Fruit fly (Drosophila melanogaster) whole organism, embryonic: ENCODE results near the gene CG12115.

Experiments
- Antp ChIP-seq: fragments of 200-800 bp; sonication (Bioruptor generic); optimal IDR thresholded peaks from 3 replicates; lab custom pipeline; 2016; ENCODE audit warnings: missing biosample characterization, missing genetic modification characterization
- CG10565 ChIP-seq: fragments of 200-800 bp; sonication (Bioruptor generic); optimal IDR thresholded peaks from 3 replicates; lab custom pipeline; 2016; ENCODE audit warnings: missing biosample characterization, mild to moderate bottlenecking, missing genetic modification characterization
- CG12744 ChIP-seq: fragments of 200-800 bp; sonication (Bioruptor generic); optimal IDR thresholded peaks from 2 replicates; lab custom pipeline; 2016; ENCODE audit warnings: missing biosample characterization, missing genetic modification characterization
- CG15011 ChIP-seq: fragments of 200-800 bp; sonication (Bioruptor generic); optimal IDR thresholded peaks from 3 replicates; lab custom pipeline; 2018; ENCODE audit warnings: missing biosample characterization, mild to moderate bottlenecking, missing genetic modification characterization
- CG15514 ChIP-seq: fragments of 200-800 bp; sonication (Bioruptor generic); optimal IDR thresholded peaks from 3 replicates; lab custom pipeline; 2017; ENCODE audit warnings: missing biosample characterization, missing genetic modification characterization, mild to moderate bottlenecking, moderate library complexity, missing genetic modification reagents
- CG16815 ChIP-seq: fragments of 200-800 bp; sonication (Bioruptor generic); optimal IDR thresholded peaks from 3 replicates; lab custom pipeline; 2017; ENCODE audit warnings: missing biosample characterization, mild to moderate bottlenecking, missing genetic modification characterization
- CG31224 ChIP-seq: fragments of 200-800 bp; sonication (Bioruptor generic); IDR thresholded peaks from 2 replicates; pipeline ENCODE4 v1.3.6; 2022; ENCODE audit warnings: missing biosample characterization, missing genetic modification characterization
- CG3407 ChIP-seq: fragments of 200-800 bp; sonication (Bioruptor generic); optimal IDR thresholded peaks from 2 replicates; lab custom pipeline; 2018; ENCODE audit warnings: missing biosample characterization, mild to moderate bottlenecking, missing genetic modification characterization
- CG3838 ChIP-seq: fragments of 200-800 bp; sonication (Bioruptor generic); optimal IDR thresholded peaks from 3 replicates; lab custom pipeline; 2016; ENCODE audit warnings: missing biosample characterization, missing genetic modification characterization
- CG4282 ChIP-seq: fragments of 200-800 bp; sonication (Bioruptor generic); optimal IDR thresholded peaks from 2 replicates; lab custom pipeline; 2016; ENCODE audit warnings: missing biosample characterization, missing genetic modification characterization
- CG4424 ChIP-seq: fragments of 200-800 bp; sonication (Bioruptor generic); optimal IDR thresholded peaks from 3 replicates; lab custom pipeline; 2016; ENCODE audit warnings: missing biosample characterization, missing genetic modification characterization
- CG6175 ChIP-seq: fragments of 200-800 bp; sonication (Bioruptor generic); IDR thresholded peaks from 3 replicates; pipeline ENCODE4 v1.3.6; 2022; ENCODE audit warnings: missing biosample characterization, missing genetic modification characterization
- CG7556 ChIP-seq: fragments of 200-800 bp; sonication (Bioruptor generic); optimal IDR thresholded peaks from 2 replicates; lab custom pipeline; 2017; ENCODE audit warnings: missing biosample characterization, mild to moderate bottlenecking, missing genetic modification characterization
- CG7963 ChIP-seq: fragments of 200-800 bp; sonication (Bioruptor generic); IDR thresholded peaks from 3 replicates; pipeline ENCODE4 v1.3.6; 2022; ENCODE audit warnings: missing biosample characterization, missing genetic modification characterization; ENCODE audit not compliant: partially characterized antibody
- CG8290 ChIP-seq, 3 experiments: fragments of 200-800 bp; sonication (Bioruptor generic); optimal IDR thresholded peaks; 2 replicates each; lab custom pipeline; 2016 to 2019; ENCODE audit warnings: missing biosample characterization in 3 of 3, missing genetic modification characterization in 3 of 3, mild to moderate bottlenecking in 2 of 3, moderate library complexity in 1 of 3
- CG8388 ChIP-seq: fragments of 200-800 bp; sonication (Bioruptor generic); optimal IDR thresholded peaks from 2 replicates; lab custom pipeline; 2019; ENCODE audit warnings: missing biosample characterization, mild to moderate bottlenecking, missing genetic modification characterization, moderate library complexity
- CG9797 ChIP-seq: fragments of 200-800 bp; sonication (Bioruptor generic); optimal IDR thresholded peaks from 3 replicates; lab custom pipeline; 2018; ENCODE audit warnings: missing biosample characterization, mild to moderate bottlenecking, missing genetic modification characterization
- Dek ChIP-seq: fragments of 200-800 bp; sonication (Bioruptor generic); optimal IDR thresholded peaks from 3 replicates; lab custom pipeline; 2019; ENCODE audit warnings: missing biosample characterization, mild to moderate bottlenecking, missing genetic modification characterization, moderate library complexity
- Dip3 ChIP-seq: fragments of 200-800 bp; sonication (Bioruptor generic); optimal IDR thresholded peaks from 3 replicates; lab custom pipeline; 2016; ENCODE audit warnings: missing biosample characterization, missing genetic modification characterization
- Gug ChIP-seq: fragments of 200-800 bp; sonication (Bioruptor generic); IDR thresholded peaks from 4 replicates; pipeline ENCODE4 v1.3.6; 2022; ENCODE audit warnings: missing biosample characterization, missing genetic modification characterization
- MTF-1 ChIP-seq: fragments of 200-800 bp; sonication (Bioruptor generic); optimal IDR thresholded peaks from 2 replicates; lab custom pipeline; 2018; ENCODE audit warnings: missing biosample characterization, mild to moderate bottlenecking, missing genetic modification characterization, borderline replicate concordance
- Oaz ChIP-seq: fragments of 200-800 bp; sonication (Bioruptor generic); IDR thresholded peaks from 2 replicates; pipeline ENCODE4 v1.3.6; 2022; ENCODE audit warnings: missing biosample characterization, missing genetic modification characterization
- Opbp ChIP-seq: fragments of 200-800 bp; sonication (Bioruptor generic); IDR thresholded peaks from 3 replicates; pipeline ENCODE4 v1.3.6; 2022; ENCODE audit warnings: missing biosample characterization, missing genetic modification characterization; ENCODE audit not compliant: partially characterized antibody
- Poxn ChIP-seq: fragments of 200-800 bp; sonication (Bioruptor generic); IDR thresholded peaks from 2 replicates; pipeline ENCODE4 v1.3.6; 2022; ENCODE audit warnings: missing biosample characterization, missing genetic modification characterization
- Ptx1 ChIP-seq: fragments of 200-800 bp; sonication (Bioruptor generic); IDR thresholded peaks from 2 replicates; pipeline ENCODE4 v1.3.6; 2022; ENCODE audit warnings: missing biosample characterization, missing genetic modification characterization
- Rx ChIP-seq: fragments of 200-800 bp; sonication (Bioruptor generic); IDR thresholded peaks from 2 replicates; pipeline ENCODE4 v1.3.6; 2022; ENCODE audit warnings: missing biosample characterization, missing genetic modification characterization
- Sox102F ChIP-seq: fragments of 200-800 bp; sonication (Bioruptor generic); optimal IDR thresholded peaks from 2 replicates; lab custom pipeline; 2018; ENCODE audit warnings: missing biosample characterization, mild to moderate bottlenecking, missing genetic modification characterization, moderate library complexity
- Tbp ChIP-seq: fragments of >200 bp; optimal IDR thresholded peaks from 2 replicates; lab custom pipeline; 2018; ENCODE audit warnings: missing biosample characterization, missing genetic modification characterization
- YL-1 ChIP-seq: fragments of 200-800 bp; sonication (Bioruptor generic); optimal IDR thresholded peaks from 3 replicates; lab custom pipeline; 2017; ENCODE audit warnings: missing biosample characterization, mild to moderate bottlenecking, missing genetic modification characterization
- bowl ChIP-seq: fragments of 200-800 bp; sonication (Bioruptor generic); IDR thresholded peaks from 2 replicates; pipeline ENCODE4 v1.3.6; 2022; ENCODE audit warnings: missing biosample characterization, missing genetic modification characterization
- chinmo ChIP-seq: fragments of 200-800 bp; sonication (Bioruptor generic); IDR thresholded peaks from 4 replicates; pipeline ENCODE4 v1.3.6; 2022; ENCODE audit warnings: missing biosample characterization, missing genetic modification characterization; ENCODE audit not compliant: partially characterized antibody
- crc ChIP-seq: fragments of 200-800 bp; sonication (Bioruptor generic); optimal IDR thresholded peaks from 2 replicates; lab custom pipeline; 2016; ENCODE audit warnings: missing biosample characterization, missing genetic modification characterization
- dm ChIP-seq: fragments of 200-800 bp; sonication (Bioruptor generic); optimal IDR thresholded peaks from 3 replicates; lab custom pipeline; 2016; ENCODE audit warnings: missing biosample characterization, missing genetic modification characterization
- dmrt11E ChIP-seq: fragments of 200-800 bp; sonication (Bioruptor generic); optimal IDR thresholded peaks from 3 replicates; lab custom pipeline; 2018; ENCODE audit warnings: missing biosample characterization, mild to moderate bottlenecking, missing genetic modification characterization, moderate library complexity
- exex ChIP-seq: fragments of 200-800 bp; sonication (Bioruptor generic); optimal IDR thresholded peaks from 4 replicates; lab custom pipeline; 2018; ENCODE audit warnings: missing biosample characterization, mild to moderate bottlenecking, missing genetic modification characterization, moderate library complexity
- eyg ChIP-seq: fragments of 200-800 bp; sonication (Bioruptor generic); optimal IDR thresholded peaks from 3 replicates; lab custom pipeline; 2016; ENCODE audit warnings: missing biosample characterization, missing genetic modification characterization
- fru ChIP-seq: fragments of >200 bp; optimal IDR thresholded peaks from 2 replicates; lab custom pipeline; 2017
- gcm ChIP-seq: fragments of 200-800 bp; sonication (Bioruptor generic); optimal IDR thresholded peaks from 2 replicates; lab custom pipeline; 2019; ENCODE audit warnings: missing biosample characterization, mild to moderate bottlenecking, missing genetic modification characterization, moderate library complexity
- gsb-n ChIP-seq: fragments of 200-800 bp; sonication (Bioruptor generic); optimal IDR thresholded peaks from 3 replicates; lab custom pipeline; 2018; ENCODE audit warnings: missing biosample characterization, mild to moderate bottlenecking, missing genetic modification characterization
- ham ChIP-seq: fragments of 200-800 bp; sonication (Bioruptor generic); IDR thresholded peaks from 2 replicates; pipeline ENCODE4 v1.3.6; 2022; ENCODE audit warnings: missing biosample characterization, missing genetic modification characterization
- hth ChIP-seq: fragments of >200 bp; optimal IDR thresholded peaks from 2 replicates; lab custom pipeline; 2017; ENCODE audit warnings: inconsistent platforms
- ind ChIP-seq: fragments of 200-800 bp; sonication (Bioruptor generic); optimal IDR thresholded peaks from 3 replicates; lab custom pipeline; 2016; ENCODE audit warnings: missing biosample characterization, missing genetic modification characterization
- jumu ChIP-seq: fragments of 200-800 bp; sonication (Bioruptor generic); optimal IDR thresholded peaks from 3 replicates; lab custom pipeline; 2016; ENCODE audit warnings: missing biosample characterization, missing genetic modification characterization
- mirr ChIP-seq: fragments of 200-800 bp; sonication (Bioruptor generic); optimal IDR thresholded peaks from 3 replicates; lab custom pipeline; 2018; ENCODE audit warnings: missing biosample characterization, mild to moderate bottlenecking, missing genetic modification characterization
- nmo ChIP-seq: fragments of 200-800 bp; sonication (Bioruptor generic); optimal IDR thresholded peaks from 2 replicates; lab custom pipeline; 2018; ENCODE audit warnings: missing biosample characterization, mild to moderate bottlenecking, missing genetic modification characterization, moderate library complexity
- pfk ChIP-seq: fragments of 200-800 bp; sonication (Bioruptor generic); optimal IDR thresholded peaks from 2 replicates; lab custom pipeline; 2018; ENCODE audit warnings: missing biosample characterization, mild to moderate bottlenecking, missing genetic modification characterization, moderate library complexity
- phol ChIP-seq: fragments of 200-800 bp; sonication (Bioruptor generic); optimal IDR thresholded peaks from 3 replicates; lab custom pipeline; 2018; ENCODE audit warnings: missing biosample characterization, mild to moderate bottlenecking, missing genetic modification characterization, moderate library complexity
- pum ChIP-seq: fragments of 200-800 bp; sonication (Bioruptor generic); optimal IDR thresholded peaks from 2 replicates; lab custom pipeline; 2016; ENCODE audit warnings: missing biosample characterization, missing genetic modification characterization
- sqz ChIP-seq: fragments of 200-800 bp; sonication (Bioruptor generic); optimal IDR thresholded peaks from 3 replicates; lab custom pipeline; 2018; ENCODE audit warnings: missing biosample characterization, mild to moderate bottlenecking, missing genetic modification characterization
- unc-4 ChIP-seq: fragments of 200-800 bp; sonication (Bioruptor generic); IDR thresholded peaks from 2 replicates; pipeline ENCODE4 v1.3.6; 2022; ENCODE audit warnings: missing biosample characterization, missing genetic modification characterization; ENCODE audit not compliant: partially characterized antibody
- wdn ChIP-seq: fragments of 200-800 bp; sonication (Bioruptor generic); IDR thresholded peaks from 2 replicates; pipeline ENCODE4 v1.3.6; 2022; ENCODE audit warnings: missing biosample characterization, missing genetic modification characterization

Gene CG12115

dm6 chrX:9156388-9156823 is 34.0 kb downstream of the CG12115 start, which contains the start of gene His3.3B (continued):
- TF ChIP-seq CG7963 (GFP tag; lab: Robert Waterston, UW) = no peak
- no peak for TF ChIP-seq CG8388 (GFP tag; lab: Kevin White, UChicago)
- no peak for TF ChIP-seq Dek (tag; lab: Kevin White, UChicago)
- peak; percentile 44 for TF ChIP-seq CG9797 (GFP tag; lab: Kevin White, UChicago)
- no peak for TF ChIP-seq CG12744
- 0 out of 4 replicates have a peak, but pooled peaks have one; percentile 51 for TF ChIP-seq chinmo (GFP tag; lab: Robert Waterston, UW)
- TF ChIP-seq Gug (GFP tag; lab: Robert Waterston, UW) = no peak
- TF ChIP-seq CG16815 (GFP tag; lab: Kevin White, UChicago) = no peak
- TF ChIP-seq crc (GFP tag; lab: Kevin White, UChicago) = no peak
- TF ChIP-seq CG6175 (GFP tag; lab: Robert Waterston, UW) = no peak
- no peak for TF ChIP-seq CG8290 (GFP tag; optimal IDR thresholded peaks at IDR 0.05; lab: Kevin White, UChicago)
- TF ChIP-seq CG8290 (tag; optimal IDR thresholded peaks at IDR 0.05; lab: Kevin White, UChicago) = peak in 1 of 2 experiments; percentile 48
- TF ChIP-seq jumu (GFP tag; lab: Kevin White, UChicago) = no peak
- no peak for TF ChIP-seq CG10565 (GFP tag; lab: Kevin White, UChicago)
- TF ChIP-seq dm = no peak
- no peak for TF ChIP-seq CG3838 (GFP tag; lab: Kevin White, UChicago)
- TF ChIP-seq CG4424 (GFP tag; lab: Kevin White, UChicago) = peak; percentile 5
- TF ChIP-seq ham (GFP tag; lab: Robert Waterston, UW) = no peak
- peak; percentile 71 for TF ChIP-seq YL-1
- no peak for TF ChIP-seq Oaz (GFP tag; lab: Robert Waterston, UW)
- peak; percentile 48 for TF ChIP-seq unc-4
- TF ChIP-seq CG7556 (GFP tag; lab: Kevin White, UChicago) = no peak
- TF ChIP-seq fru (lab: Kevin White, UChicago) = no peak
- no peak for TF ChIP-seq dmrt11E (tag; lab: Kevin White, UChicago)
- no peak for TF ChIP-seq CG3407 (GFP tag; lab: Kevin White, UChicago)
- TF ChIP-seq Tbp (GFP tag; lab: Kevin White, UChicago) = no peak
- peak; percentile 38; the same call in 1 of the 2 replicates for TF ChIP-seq bowl (GFP tag; lab: Robert Waterston, UW)
- peak; percentile 33 for TF ChIP-seq CG4282
- TF ChIP-seq Sox102F (GFP tag; lab: Kevin White, UChicago) = no peak
- peak; percentile 38; the same call in 2 of the 3 replicates for TF ChIP-seq Opbp (GFP tag; lab: Robert Waterston, UW)
- TF ChIP-seq CG15514 (GFP tag; lab: Kevin White, UChicago) = peak; percentile 64
- no peak for TF ChIP-seq CG31224 (GFP tag; lab: Robert Waterston, UW)
- peak; percentile 62 for TF ChIP-seq sqz
- no peak for TF ChIP-seq wdn (GFP tag; lab: Robert Waterston, UW)
- TF ChIP-seq pfk (GFP tag; lab: Kevin White, UChicago) = no peak
- no peak for TF ChIP-seq Dip3 (GFP tag; lab: Kevin White, UChicago)
- no peak for TF ChIP-seq eyg (GFP tag; lab: Kevin White, UChicago)
- TF ChIP-seq ind (GFP tag; lab: Kevin White, UChicago) = no peak
- TF ChIP-seq Poxn (GFP tag; lab: Robert Waterston, UW) = no peak
- no peak for TF ChIP-seq phol (tag; lab: Kevin White, UChicago)
- TF ChIP-seq Antp (GFP tag; lab: Kevin White, UChicago) = no peak
- TF ChIP-seq MTF-1 = no peak
- TF ChIP-seq hth (lab: Kevin White, UChicago) = no peak
- TF ChIP-seq Ptx1 (GFP tag; lab: Robert Waterston, UW) = no peak
- TF ChIP-seq CG15011 (GFP tag; lab: Kevin White, UChicago) = no peak
- peak; percentile 17 for TF ChIP-seq gcm (GFP tag; lab: Kevin White, UChicago)
- no peak for TF ChIP-seq Rx (GFP tag; lab: Robert Waterston, UW)
- TF ChIP-seq mirr (GFP tag; lab: Kevin White, UChicago) = peak; percentile 21
- TF ChIP-seq pum (GFP tag; lab: Kevin White, UChicago) = no peak
- no peak for TF ChIP-seq exex (tag; lab: Kevin White, UChicago)
- no peak for TF ChIP-seq gsb-n (tag; lab: Kevin White, UChicago)
- no peak for TF ChIP-seq nmo (GFP tag; lab: Kevin White, UChicago)
